Fruit fly (Drosophila melanogaster): ENCODE results near the gene Tpc1.

Tpc1 gene

DNA sequence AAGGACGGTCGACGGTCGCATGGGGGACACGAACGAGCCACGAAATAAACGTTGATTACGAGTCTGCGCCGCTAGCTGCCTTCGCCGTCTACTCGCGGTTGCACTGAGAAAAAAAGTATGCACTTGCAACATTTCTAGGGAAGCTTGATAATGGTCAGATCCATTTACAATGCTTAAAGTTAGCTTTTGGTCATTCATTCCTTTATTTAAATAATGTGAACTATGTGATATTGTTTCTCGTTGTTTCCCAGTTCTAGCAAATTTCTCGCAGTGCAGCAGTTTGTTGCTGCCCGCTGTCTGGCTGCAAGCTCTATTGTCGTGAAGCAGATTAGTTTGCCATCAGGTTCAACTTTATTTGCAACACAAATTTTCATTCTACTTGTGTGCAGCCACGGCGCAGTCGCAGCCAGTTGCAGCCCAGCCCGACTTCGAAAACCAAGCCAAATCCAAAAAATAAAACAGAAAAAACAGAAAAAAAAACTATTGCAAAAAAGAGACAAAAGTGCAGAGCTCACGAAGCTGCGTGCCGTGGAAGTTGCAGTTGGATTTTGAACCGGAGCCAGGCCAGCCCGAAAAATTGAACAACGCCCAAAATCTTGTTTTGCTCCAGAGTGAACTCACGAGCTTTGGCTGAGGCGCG is 49.3 kb downstream of the Tpc1 start (continued):
- TF ChIP-seq CG10979 (tag; optimal IDR thresholded peaks at IDR 0.05) = peak; percentile 27
- TF ChIP-seq sim (GFP tag; IDR thresholded peaks at IDR 0.05) = peak; percentile 38; the same call in 1 of the 2 replicates
- TF ChIP-seq dmrt99B (tag; optimal IDR thresholded peaks at IDR 0.05) = peak; percentile 42
- no peak for TF ChIP-seq al (GFP tag; IDR thresholded peaks at IDR 0.05)
- no peak for TF ChIP-seq CG16813 (GFP tag; IDR thresholded peaks at IDR 0.05; ENCODE audit: partially characterized antibody)
- TF ChIP-seq scrt (GFP tag; optimal IDR thresholded peaks at IDR 0.05) = no peak
- no peak for TF ChIP-seq CG3995 (GFP tag; optimal IDR thresholded peaks at IDR 0.05)
- peak; percentile 40; the same call in 1 of the 2 replicates for TF ChIP-seq HLH3B (GFP tag; IDR thresholded peaks at IDR 0.05)
- no peak for TF ChIP-seq Opbp (GFP tag; IDR thresholded peaks at IDR 0.05; ENCODE audit: partially characterized antibody)
- no peak for TF ChIP-seq BEAF-32 (GFP tag; optimal IDR thresholded peaks at IDR 0.05)
- TF ChIP-seq ro (GFP tag; IDR thresholded peaks at IDR 0.05) = no peak
- no peak for TF ChIP-seq CG8281 (tag; optimal IDR thresholded peaks at IDR 0.05)
- no peak for TF ChIP-seq HLH54F (GFP tag; optimal IDR thresholded peaks at IDR 0.05)
- TF ChIP-seq Xrp1 (GFP tag; IDR thresholded peaks at IDR 0.05) = no peak
- no peak for TF ChIP-seq CG11093 (GFP tag; IDR thresholded peaks at IDR 0.05)
- peak; percentile 45 for TF ChIP-seq sens (GFP tag)
- peak; percentile 3; the same call in 1 of the 2 replicates for TF ChIP-seq CG1024 (GFP tag; IDR thresholded peaks at IDR 0.05)
- no peak for TF ChIP-seq slp2 (GFP tag; optimal IDR thresholded peaks at IDR 0.05)
- no peak for TF ChIP-seq CG10543 (GFP tag; optimal IDR thresholded peaks at IDR 0.05)
- no peak for TF ChIP-seq h (optimal IDR thresholded peaks at IDR 0.05)
- no peak for TF ChIP-seq wdn (GFP tag; IDR thresholded peaks at IDR 0.05)
- peak; percentile 9; the same call in 1 of the 2 replicates for TF ChIP-seq CG10959 (GFP tag; IDR thresholded peaks at IDR 0.05)
- TF ChIP-seq sisA (GFP tag; IDR thresholded peaks at IDR 0.05) = peak; percentile 56
- peak; percentile 96 for TF ChIP-seq Drgx (GFP tag; IDR thresholded peaks at IDR 0.05)
- peak; percentile 11 for TF ChIP-seq CG18262 (tag; optimal IDR thresholded peaks at IDR 0.05)
- peak; percentile 79 for TF ChIP-seq nom (GFP tag; optimal IDR thresholded peaks at IDR 0.05)
- TF ChIP-seq ara (GFP tag; IDR thresholded peaks at IDR 0.05) = peak; percentile 38; the same call in 1 of the 2 replicates
- peak; percentile 7 for TF ChIP-seq nmo (GFP tag; optimal IDR thresholded peaks at IDR 0.05)
- TF ChIP-seq Myb (GFP tag; optimal IDR thresholded peaks at IDR 0.05) = no peak
- no peak for TF ChIP-seq pros (GFP tag; optimal IDR thresholded peaks at IDR 0.05)
- peak in 1 of 2 experiments; percentile 10 for TF ChIP-seq chif (GFP tag; optimal IDR thresholded peaks at IDR 0.05)
- peak; percentile 9; the same call in 1 of the 2 replicates for TF ChIP-seq Gsc (GFP tag; IDR thresholded peaks at IDR 0.05)
- no peak for TF ChIP-seq grau (tag; optimal IDR thresholded peaks at IDR 0.05)
- no peak for TF ChIP-seq tna (GFP tag; IDR thresholded peaks at IDR 0.05; ENCODE audit: partially characterized antibody)
- TF ChIP-seq zfh1 (GFP tag; IDR thresholded peaks at IDR 0.05) = peak; percentile 55; the same call in 1 of the 3 replicates
- TF ChIP-seq Hr39 (optimal IDR thresholded peaks at IDR 0.05) = no peak
- no peak for TF ChIP-seq CG17912 (GFP tag; optimal IDR thresholded peaks at IDR 0.05)
- no peak for TF ChIP-seq slbo (GFP tag; IDR thresholded peaks at IDR 0.05)
- peak; percentile 59 for TF ChIP-seq Med (GFP tag)
- TF ChIP-seq YL-1 (GFP tag; optimal IDR thresholded peaks at IDR 0.05) = no peak
- no peak for TF ChIP-seq unpg (GFP tag; optimal IDR thresholded peaks at IDR 0.05)
- TF ChIP-seq hbn (GFP tag; IDR thresholded peaks at IDR 0.05; ENCODE audit: partially characterized antibody) = no peak
- no peak for TF ChIP-seq BtbVII (GFP tag; optimal IDR thresholded peaks at IDR 0.05)
- no peak for TF ChIP-seq org-1 (GFP tag; optimal IDR thresholded peaks at IDR 0.05)
- TF ChIP-seq luna (GFP tag; optimal IDR thresholded peaks at IDR 0.05) = no peak
- TF ChIP-seq Bdp1 (GFP tag; optimal IDR thresholded peaks at IDR 0.05) = no peak
- 0 out of 3 replicates have a peak, but pooled peaks have one; percentile 16 for TF ChIP-seq CG34422 (GFP tag; IDR thresholded peaks at IDR 0.05)
- TF ChIP-seq dysf (GFP tag; IDR thresholded peaks at IDR 0.05) = 0 out of 3 replicates have a peak, but pooled peaks have one; percentile 40
- TF ChIP-seq CG3065 (GFP tag; optimal IDR thresholded peaks at IDR 0.05) = no peak
- TF ChIP-seq Aef1 (GFP tag; IDR thresholded peaks at IDR 0.05) = no peak
- TF ChIP-seq CG1602 (GFP tag; optimal IDR thresholded peaks at IDR 0.05) = no peak
